Worm (Caenorhabditis elegans) whole organism, young adult: ENCODE measurements around the gene eelo-2.

Experiments used
- B0261.1 ChIP-seq: sonication (generic microtip); optimal IDR thresholded peaks from 2 replicates; lab custom pipeline; 2016; ENCODE audit warnings: mild to moderate bottlenecking, missing genetic modification characterization, moderate library complexity, missing compliant biosample characterization
- C06A6.2 ChIP-seq: fragments of 200-800 bp; sonication (Bioruptor generic); conservative IDR thresholded peaks from 2 replicates; pipeline ENCODE4 v1.3.6; 2022; ENCODE audit warnings: missing genetic modification characterization, missing compliant biosample characterization
- C17E4.6 ChIP-seq: fragments of 200-800 bp; sonication (Bioruptor generic); IDR thresholded peaks from 2 replicates; pipeline ENCODE4 v1.3.6; 2022; ENCODE audit warnings: missing genetic modification reagents, missing genetic modification characterization, missing compliant biosample characterization
- D2030.7 ChIP-seq: fragments of 200-800 bp; sonication (Bioruptor generic); IDR thresholded peaks from 2 replicates; pipeline ENCODE4 v1.3.6; 2022; ENCODE audit warnings: missing genetic modification reagents, missing genetic modification characterization, missing compliant biosample characterization
- F23B12.7 ChIP-seq: sonication (generic microtip); optimal IDR thresholded peaks from 2 replicates; lab custom pipeline; 2017; ENCODE audit warnings: missing genetic modification characterization, mild to moderate bottlenecking, missing compliant biosample characterization, antibody characterized with exemption, moderate library complexity; ENCODE audit not compliant: insufficient read depth
- F33H1.4 ChIP-seq: fragments of 200-800 bp; sonication (Bioruptor generic); IDR thresholded peaks from 2 replicates; pipeline ENCODE4 v1.3.6; 2022; ENCODE audit warnings: missing genetic modification reagents, missing genetic modification characterization, missing compliant biosample characterization
- F37B4.10 ChIP-seq: fragments of 200-800 bp; sonication (Bioruptor generic); IDR thresholded peaks from 2 replicates; pipeline ENCODE4 v1.3.6; 2022; ENCODE audit warnings: missing genetic modification characterization, missing compliant biosample characterization
- K12H6.12 ChIP-seq: fragments of 200-800 bp; sonication (Bioruptor generic); optimal IDR thresholded peaks from 2 replicates; lab custom pipeline; 2018; ENCODE audit warnings: mild to moderate bottlenecking, missing genetic modification characterization, missing compliant biosample characterization
- T07F8.4 ChIP-seq: sonication (generic microtip); optimal IDR thresholded peaks from 2 replicates; lab custom pipeline; 2016; ENCODE audit warnings: mild to moderate bottlenecking, missing genetic modification characterization, moderate library complexity, missing compliant biosample characterization
- T26A5.8 ChIP-seq: sonication (generic microtip); optimal IDR thresholded peaks from 2 replicates; lab custom pipeline; 2016; ENCODE audit warnings: missing genetic modification characterization, missing compliant biosample characterization
- Y67H2A.10 ChIP-seq: fragments of 200-800 bp; sonication (Bioruptor generic); conservative IDR thresholded peaks from 2 replicates; pipeline ENCODE4 v1.3.6; 2022; ENCODE audit warnings: missing genetic modification reagents, missing genetic modification characterization, missing compliant biosample characterization
- Y79H2A.3 ChIP-seq: fragments of 200-800 bp; sonication (Bioruptor generic); conservative IDR thresholded peaks from 2 replicates; pipeline ENCODE4 v1.3.6; 2022; ENCODE audit warnings: missing genetic modification reagents, missing genetic modification characterization, missing compliant biosample characterization
- akir-1 ChIP-seq: fragments of 200-800 bp; sonication (Bioruptor generic); optimal IDR thresholded peaks from 2 replicates; lab custom pipeline; 2018; ENCODE audit warnings: mild to moderate bottlenecking, missing genetic modification characterization, moderate library complexity, missing compliant biosample characterization
- atf-7 ChIP-seq: sonication (generic microtip); optimal IDR thresholded peaks from 2 replicates; lab custom pipeline; 2017; ENCODE audit warnings: mild to moderate bottlenecking, missing genetic modification characterization, missing compliant biosample characterization
- cebp-1 ChIP-seq, 2 experiments: fragments of 200-800 bp in 1 of 2; sonication (Bioruptor generic) in 1 of 2; sonication (generic microtip) in 1 of 2; IDR thresholded peaks in 1 of 2; optimal IDR thresholded peaks in 1 of 2; 2 replicates each; pipeline versions ENCODE4 v1.3.6 to Lab custom; 2017 to 2022; ENCODE audit warnings: missing compliant biosample characterization in 2 of 2, missing genetic modification characterization in 2 of 2, mild to moderate bottlenecking in 1 of 2, missing genetic modification reagents in 1 of 2, moderate library complexity in 1 of 2
- ceh-40 ChIP-seq: fragments of 200-800 bp; sonication (Bioruptor generic); IDR thresholded peaks from 2 replicates; pipeline ENCODE4 v1.3.6; 2022; ENCODE audit warnings: missing genetic modification characterization, missing compliant biosample characterization
- chd-7 ChIP-seq: sonication (generic microtip); optimal IDR thresholded peaks from 2 replicates; lab custom pipeline; 2016; ENCODE audit warnings: mild to moderate bottlenecking, missing genetic modification characterization, moderate library complexity, missing compliant biosample characterization
- dpl-1 ChIP-seq: fragments of 150-350 bp; optimal IDR thresholded peaks from 2 replicates; lab custom pipeline; 2014; ENCODE audit warnings: missing biosample characterization, missing genetic modification reagents, missing genetic modification characterization
- efl-1 ChIP-seq: fragments of 150-350 bp; optimal IDR thresholded peaks from 2 replicates; lab custom pipeline; 2014; ENCODE audit warnings: missing biosample characterization, missing genetic modification reagents, missing genetic modification characterization
- fkh-3 ChIP-seq: sonication (generic microtip); optimal IDR thresholded peaks from 2 replicates; lab custom pipeline; 2016; ENCODE audit warnings: mild to moderate bottlenecking, missing genetic modification characterization, missing compliant biosample characterization
- gei-17 ChIP-seq: fragments of 200-800 bp; sonication (Bioruptor generic); optimal IDR thresholded peaks from 2 replicates; lab custom pipeline; 2018; ENCODE audit warnings: mild to moderate bottlenecking, missing genetic modification characterization, missing compliant biosample characterization
- hmg-20 ChIP-seq: fragments of 200-800 bp; sonication (Bioruptor generic); IDR thresholded peaks from 2 replicates; pipeline ENCODE4 v1.3.6; 2022; ENCODE audit warnings: missing genetic modification reagents, missing genetic modification characterization, missing compliant biosample characterization
- let-607 ChIP-seq, 2 experiments: fragments of 200-800 bp in 1 of 2; sonication (Bioruptor generic) in 1 of 2; sonication (generic microtip) in 1 of 2; optimal IDR thresholded peaks; 2 replicates each; lab custom pipeline; 2016 to 2018; ENCODE audit warnings: mild to moderate bottlenecking in 2 of 2, missing compliant biosample characterization in 2 of 2, missing genetic modification characterization in 2 of 2, moderate library complexity in 2 of 2, missing genotype in 1 of 2
- lin-26 ChIP-seq: fragments of 200-800 bp; sonication (Bioruptor generic); IDR thresholded peaks from 2 replicates; pipeline ENCODE4 v1.3.6; 2022; ENCODE audit warnings: missing genetic modification reagents, missing genetic modification characterization, missing compliant biosample characterization
- madf-3 ChIP-seq: fragments of 200-800 bp; sonication (Bioruptor generic); IDR thresholded peaks from 2 replicates; pipeline ENCODE4 v1.3.6; 2022; ENCODE audit warnings: missing genetic modification reagents, missing genetic modification characterization, missing compliant biosample characterization
- mcd-1 ChIP-seq: fragments of 200-800 bp; sonication (Bioruptor generic); IDR thresholded peaks from 2 replicates; pipeline ENCODE4 v1.3.6; 2022; ENCODE audit warnings: missing genetic modification reagents, missing genetic modification characterization, missing compliant biosample characterization
- mxl-1 ChIP-seq: sonication (generic microtip); optimal IDR thresholded peaks from 2 replicates; lab custom pipeline; 2016; ENCODE audit warnings: missing genetic modification characterization, missing compliant biosample characterization
- nfya-2 ChIP-seq: fragments of 200-800 bp; sonication (Bioruptor generic); IDR thresholded peaks from 2 replicates; pipeline ENCODE4 v1.3.6; 2022; ENCODE audit warnings: missing genetic modification reagents, missing genetic modification characterization, missing compliant biosample characterization
- nhr-179 ChIP-seq: sonication (generic microtip); optimal IDR thresholded peaks from 2 replicates; lab custom pipeline; 2016; ENCODE audit warnings: mild to moderate bottlenecking, missing genetic modification characterization, missing compliant biosample characterization
- repo-1 ChIP-seq: sonication (generic microtip); optimal IDR thresholded peaks from 2 replicates; lab custom pipeline; 2017; ENCODE audit warnings: mild to moderate bottlenecking, missing genetic modification characterization, missing compliant biosample characterization
- sdz-38 ChIP-seq: sonication (generic microtip); optimal IDR thresholded peaks from 2 replicates; lab custom pipeline; 2016; ENCODE audit warnings: missing genotype, missing genetic modification characterization, missing compliant biosample characterization
- sea-2 ChIP-seq: fragments of 200-800 bp; sonication (Bioruptor generic); IDR thresholded peaks from 2 replicates; pipeline ENCODE4 v1.3.6; 2022; ENCODE audit warnings: missing genetic modification characterization, missing compliant biosample characterization
- snpc-4 ChIP-seq, 5 experiments: fragments of 150-350 bp in 1 of 5; sonication (generic microtip) in 4 of 5; optimal IDR thresholded peaks; 2 replicates each; lab custom pipeline; 2014 to 2018; ENCODE audit warnings: missing genetic modification characterization in 5 of 5, missing biosample characterization in 3 of 5, antibody characterized with exemption in 2 of 5, mild to moderate bottlenecking in 2 of 5, missing compliant biosample characterization in 2 of 5, missing genotype in 2 of 5, moderate library complexity in 2 of 5, missing genetic modification reagents in 1 of 5
- ztf-25 ChIP-seq: fragments of 200-800 bp; sonication (Bioruptor generic); IDR thresholded peaks from 2 replicates; pipeline ENCODE4 v1.3.6; 2022; ENCODE audit warnings: missing genetic modification reagents, missing genetic modification characterization, missing compliant biosample characterization
- ztf-6 ChIP-seq: fragments of 200-800 bp; sonication (Bioruptor generic); IDR thresholded peaks from 2 replicates; pipeline ENCODE4 v1.3.6; 2022; ENCODE audit warnings: missing genetic modification reagents, missing genetic modification characterization, missing compliant biosample characterization

The eelo-2 gene

DNA sequence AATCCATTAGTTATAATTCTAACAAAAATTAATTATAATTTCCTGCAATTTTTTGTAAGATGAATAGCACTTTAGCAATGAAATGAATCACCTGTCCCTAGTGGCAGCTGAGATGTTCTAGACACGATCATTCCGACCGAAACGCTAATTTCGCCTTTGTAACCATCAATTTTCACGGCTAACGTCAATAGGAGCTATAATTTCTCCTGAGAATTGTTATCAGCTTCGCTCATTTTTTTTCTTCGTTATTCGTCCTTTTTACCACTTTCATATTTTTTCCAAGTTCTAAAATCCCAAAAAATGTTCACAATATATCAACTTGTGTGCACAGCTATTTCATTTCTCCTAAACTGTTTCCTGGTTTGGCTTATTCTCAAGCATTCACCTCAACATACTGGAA, 15.3 kb downstream of the eelo-2 start, which contains the start of gene str-187:
str-187 (plus strand) TSS at position 301 of the 400 bp plus-strand sequence.
- TF ChIP-seq lin-26 (GFP tag; lab: Robert Waterston, UW), result no peak
- no peak for TF ChIP-seq madf-3 (GFP tag; lab: Robert Waterston, UW)
- TF ChIP-seq F33H1.4, result no peak
- TF ChIP-seq ceh-40 (GFP tag; lab: Robert Waterston, UW), result no peak
- no peak for TF ChIP-seq mcd-1 (GFP tag; lab: Robert Waterston, UW)
- TF ChIP-seq F23B12.7 (tag; lab: Kevin White, UChicago), result no peak
- no peak for TF ChIP-seq ztf-6 (GFP tag; lab: Robert Waterston, UW)

ce11 chrIV:17265716-17266115, 15.8 kb downstream of the eelo-2 start:
- TF ChIP-seq let-607 (tag; optimal IDR thresholded peaks at IDR 0.05; lab: Kevin White, UChicago), result no peak
- no peak for TF ChIP-seq sdz-38 (tag; lab: Kevin White, UChicago)
- TF ChIP-seq dpl-1, result no peak
- no peak for TF ChIP-seq F37B4.10
- TF ChIP-seq C06A6.2, result no peak
- no peak for TF ChIP-seq atf-7 (tag; lab: Kevin White, UChicago)
- no peak for TF ChIP-seq C17E4.6 (GFP tag; lab: Robert Waterston, UW)
- no peak for TF ChIP-seq sea-2
- TF ChIP-seq B0261.1 (tag; lab: Kevin White, UChicago), result no peak
- TF ChIP-seq T07F8.4 (tag; lab: Kevin White, UChicago), result no peak
- no peak for TF ChIP-seq fkh-3 (tag; lab: Kevin White, UChicago)
- TF ChIP-seq nhr-179 (tag; lab: Kevin White, UChicago), result no peak
- TF ChIP-seq chd-7 (tag; lab: Kevin White, UChicago), result no peak
- no peak for TF ChIP-seq Y79H2A.3 (GFP tag; lab: Robert Waterston, UW)
- TF ChIP-seq cebp-1 (GFP tag; IDR thresholded peaks at IDR 0.05; lab: Robert Waterston, UW), result no peak
- TF ChIP-seq cebp-1 (tag; optimal IDR thresholded peaks at IDR 0.05; lab: Kevin White, UChicago), result no peak
- TF ChIP-seq gei-17 (GFP tag; lab: Kevin White, UChicago), result no peak

ce11 chrIV:17267304-17267891, 17.5 kb downstream of the eelo-2 start:
- TF ChIP-seq F37B4.10, result no peak
- TF ChIP-seq efl-1 (GFP tag; lab: Kevin White, UChicago), result no peak
- no peak for TF ChIP-seq snpc-4 (GFP tag; optimal IDR thresholded peaks at IDR 0.05; lab: Kevin White, UChicago)
- TF ChIP-seq snpc-4 (tag; optimal IDR thresholded peaks at IDR 0.05; lab: Kevin White, UChicago), result no peak
- TF ChIP-seq T26A5.8 (tag; lab: Kevin White, UChicago), result no peak
- TF ChIP-seq hmg-20, result no peak
- no peak for TF ChIP-seq nfya-2 (GFP tag; lab: Robert Waterston, UW)
- no peak for TF ChIP-seq mxl-1 (tag; lab: Kevin White, UChicago)
- no peak for TF ChIP-seq repo-1 (tag; lab: Kevin White, UChicago)
- no peak for TF ChIP-seq Y67H2A.10
- no peak for TF ChIP-seq akir-1 (GFP tag; lab: Kevin White, UChicago)
- no peak for TF ChIP-seq ztf-25
- TF ChIP-seq K12H6.12, result no peak
- TF ChIP-seq D2030.7 (GFP tag; lab: Robert Waterston, UW), result no peak
- no peak for TF ChIP-seq T07F8.4 (tag; lab: Kevin White, UChicago)
